Fruit fly (Drosophila melanogaster) whole organism, embryonic: Measurements from ENCODE around the gene Moe.
A peak's percentile ranks its signal among the peaks of the same experiment; 100 is the strongest.

Experiments
- CG10431 ChIP-seq: fragments of 200-800 bp; sonication (Bioruptor generic); optimal IDR thresholded peaks from 3 replicates; lab custom pipeline; 2018; ENCODE audit warnings: missing biosample characterization, mild to moderate bottlenecking, missing genetic modification characterization
- CG17361 ChIP-seq: fragments of 200-800 bp; sonication (Bioruptor generic); IDR thresholded peaks from 3 replicates; pipeline ENCODE4 v1.3.6; 2022; ENCODE audit warnings: missing biosample characterization, missing genetic modification characterization

dm6 chrX:8887410-8887809 is 10.7 kb downstream of the Moe start:
- no peak for TF ChIP-seq CG17361
- TF ChIP-seq CG10431 = peak; percentile 3
